Fruit fly (Drosophila melanogaster) Kc167 (cell line): ENCODE results near the gene sip1.

Experiments
- Myc ChIP-seq: fragments of >200 bp; optimal IDR thresholded peaks from 2 replicates; lab custom pipeline; 2017; ENCODE audit warnings: missing external identifiers
- Sin3A ChIP-seq: fragments of >200 bp; optimal IDR thresholded peaks from 2 replicates; lab custom pipeline; 2018; ENCODE audit warnings: missing external identifiers
- h ChIP-seq: fragments of >200 bp; optimal IDR thresholded peaks from 3 replicates; lab custom pipeline; 2018; ENCODE audit warnings: missing external identifiers
- insv ChIP-seq: fragments of >200 bp; optimal IDR thresholded peaks from 3 replicates; lab custom pipeline; 2018; ENCODE audit warnings: missing external identifiers
- psq ChIP-seq: fragments of >200 bp; optimal IDR thresholded peaks from 2 replicates; lab custom pipeline; 2017; ENCODE audit warnings: missing external identifiers
- ttk ChIP-seq: sonication (Bioruptor generic); optimal IDR thresholded peaks from 2 replicates; lab custom pipeline; 2017; ENCODE audit warnings: missing external identifiers

Gene sip1

DNA sequence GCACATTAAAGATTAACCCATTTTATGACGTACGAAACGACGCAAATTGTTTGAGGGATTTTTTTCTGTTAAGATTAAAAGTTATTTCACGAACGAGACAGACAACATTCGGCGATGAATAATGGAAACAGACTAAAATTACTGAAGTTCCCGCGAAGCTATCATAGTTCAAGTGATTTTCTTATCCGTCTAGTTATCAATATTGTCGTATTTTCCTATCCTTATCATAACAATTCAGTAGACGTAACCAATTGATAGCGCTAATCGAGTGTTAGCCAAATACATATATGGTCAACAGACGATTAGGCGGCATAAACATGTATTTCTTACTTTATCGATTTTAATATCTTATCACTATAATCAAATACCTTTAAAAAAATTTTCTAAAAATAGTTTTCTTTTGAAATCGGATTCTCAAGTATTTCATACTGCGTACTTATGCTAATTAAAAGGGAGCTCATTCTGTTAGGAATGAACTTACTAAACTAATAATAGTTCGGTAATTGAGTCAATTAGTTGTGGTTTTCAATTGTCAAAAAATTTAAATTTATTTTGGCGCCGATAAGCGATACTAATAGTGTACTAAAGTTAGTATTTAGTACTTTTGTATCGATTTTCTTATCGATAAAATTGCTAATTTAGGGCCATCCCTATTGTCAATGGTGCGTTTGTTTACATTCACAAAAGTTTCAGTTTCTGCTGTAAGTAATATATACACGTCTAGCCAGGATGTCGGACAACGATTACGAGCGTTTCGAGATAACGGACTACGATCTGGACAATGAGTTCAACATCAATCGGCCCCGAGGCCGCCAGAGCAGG lies at the start of gene sip1, which contains the start of gene CG11149:
Gene sip1 (plus strand): TSS at position 645 of the 822 bp plus-strand sequence.
Gene CG11149 (minus strand): TSS at position 493 of the 822 bp plus-strand sequence.
- TF ChIP-seq Sin3A (no peak), h (lab: Kevin White, UChicago) (no peak), psq (no peak), insv (lab: Kevin White, UChicago) (no peak), Myc (no peak), ttk (lab: Kevin White, UChicago) (no peak)

DNA sequence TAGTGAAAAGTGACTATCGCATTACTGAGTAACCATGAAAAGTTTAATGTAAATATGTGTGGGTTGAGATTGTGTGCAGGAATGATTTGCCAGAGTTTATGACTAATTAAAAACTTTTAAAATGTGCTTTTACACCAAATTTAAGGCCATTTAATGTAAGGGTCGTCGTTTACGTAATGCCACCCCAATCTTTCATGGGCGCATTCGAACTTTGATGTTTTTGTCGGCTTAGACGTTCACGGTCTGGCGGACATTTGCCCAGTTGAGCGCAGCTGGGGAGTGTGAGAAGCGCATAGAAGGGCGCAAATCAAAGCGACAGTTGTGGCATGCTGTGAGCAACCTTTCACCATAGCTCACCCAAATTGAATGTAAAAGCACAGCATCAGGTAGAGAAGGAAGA lies 42.6 kb upstream of the sip1 start, which contains the start of gene CG12511:
Gene CG12511 (plus strand): TSS at position 301 of the 400 bp plus-strand sequence.
- TF ChIP-seq psq (no peak), ttk (lab: Kevin White, UChicago) (no peak), h (lab: Kevin White, UChicago) (no peak), Sin3A (no peak), Myc (no peak), insv (lab: Kevin White, UChicago) (no peak)

DNA sequence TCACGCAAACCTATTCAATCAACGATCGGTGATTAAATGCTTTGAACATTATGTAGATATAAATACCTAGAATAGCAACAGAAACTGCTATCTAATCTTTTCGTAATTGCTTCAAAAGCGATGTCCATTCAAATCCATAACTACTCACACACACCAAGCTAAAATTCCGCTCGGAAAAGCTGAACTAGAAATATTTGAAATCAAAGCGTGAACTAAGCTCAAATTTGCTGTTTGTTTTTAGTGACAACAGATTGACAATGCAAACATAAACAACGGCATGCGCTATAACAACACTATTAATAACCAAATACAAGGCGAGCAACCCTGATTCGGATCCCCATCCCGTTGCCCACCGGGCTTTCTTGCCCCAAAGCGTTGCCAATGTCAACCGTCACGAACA lies 14.8 kb upstream of the sip1 start, which contains the start of gene CG7236:
Gene CG7236 (plus strand): TSS at position 301 of the 400 bp plus-strand sequence.
- TF ChIP-seq Myc (no peak), Sin3A (no peak), ttk (lab: Kevin White, UChicago) (no peak), psq (no peak), h (lab: Kevin White, UChicago) (no peak), insv (lab: Kevin White, UChicago) (no peak)

DNA sequence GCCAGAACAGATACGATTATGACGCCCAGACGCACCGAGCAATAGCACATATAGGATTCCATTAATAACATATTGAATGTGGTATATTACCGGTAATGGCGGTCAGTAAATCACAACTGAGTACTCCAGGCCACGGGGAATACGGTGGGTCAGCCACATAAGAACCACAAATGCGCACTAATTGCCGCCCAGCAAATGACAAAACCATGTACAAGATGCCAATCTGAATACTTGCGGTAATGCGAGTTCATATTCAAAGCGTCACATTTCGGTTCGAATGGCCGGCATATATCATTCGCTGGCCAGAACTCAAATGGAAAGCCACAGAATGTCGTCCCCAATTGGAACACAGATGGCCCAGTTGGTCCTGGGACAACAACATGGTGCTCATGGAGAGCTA lies 4.3 kb upstream of the sip1 start, which contains the start of the genes CG14007 and CG34011:
Gene CG14007 (minus strand): TSS at position 101 of the 400 bp plus-strand sequence.
Gene CG34011 (plus strand): TSS at position 122 of the 400 bp plus-strand sequence.
- TF ChIP-seq Sin3A = no peak
- TF ChIP-seq psq = no peak
- no peak for TF ChIP-seq insv (lab: Kevin White, UChicago)
- TF ChIP-seq h (lab: Kevin White, UChicago) = no peak
- no peak for TF ChIP-seq ttk (lab: Kevin White, UChicago)
- TF ChIP-seq Myc = no peak

DNA sequence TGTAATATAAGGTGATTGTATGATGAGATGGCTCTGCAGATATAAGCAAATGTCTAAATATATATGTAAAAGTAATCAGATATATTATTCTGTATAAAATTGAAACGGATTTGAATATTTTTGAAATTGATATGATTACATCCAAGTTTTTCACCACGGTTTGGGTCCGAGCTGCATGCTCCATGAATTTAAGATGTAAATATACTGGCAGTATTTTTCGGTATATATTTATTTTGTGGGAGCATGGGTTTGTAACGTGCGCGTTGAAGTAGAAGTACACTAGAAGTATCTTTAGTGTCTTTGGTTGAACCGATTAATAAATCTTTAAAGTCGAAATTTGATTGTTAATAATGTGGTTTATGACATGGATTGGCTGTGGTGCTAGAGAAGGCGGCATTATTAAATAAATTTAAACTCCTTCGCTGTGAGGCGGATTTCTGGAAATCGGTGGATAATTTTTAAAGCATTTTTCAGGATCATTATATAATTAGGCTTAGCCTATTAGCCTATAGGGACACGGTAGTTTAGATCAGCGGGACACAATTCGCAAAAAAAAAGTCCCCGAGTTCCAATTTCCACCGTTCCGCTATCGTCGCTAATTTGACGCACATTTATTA lies 3.1 kb downstream of the sip1 start:
- TF ChIP-seq h (lab: Kevin White, UChicago) (no peak), Sin3A (no peak), psq (no peak), ttk (lab: Kevin White, UChicago) (no peak), Myc (no peak), insv (lab: Kevin White, UChicago) (no peak)

DNA sequence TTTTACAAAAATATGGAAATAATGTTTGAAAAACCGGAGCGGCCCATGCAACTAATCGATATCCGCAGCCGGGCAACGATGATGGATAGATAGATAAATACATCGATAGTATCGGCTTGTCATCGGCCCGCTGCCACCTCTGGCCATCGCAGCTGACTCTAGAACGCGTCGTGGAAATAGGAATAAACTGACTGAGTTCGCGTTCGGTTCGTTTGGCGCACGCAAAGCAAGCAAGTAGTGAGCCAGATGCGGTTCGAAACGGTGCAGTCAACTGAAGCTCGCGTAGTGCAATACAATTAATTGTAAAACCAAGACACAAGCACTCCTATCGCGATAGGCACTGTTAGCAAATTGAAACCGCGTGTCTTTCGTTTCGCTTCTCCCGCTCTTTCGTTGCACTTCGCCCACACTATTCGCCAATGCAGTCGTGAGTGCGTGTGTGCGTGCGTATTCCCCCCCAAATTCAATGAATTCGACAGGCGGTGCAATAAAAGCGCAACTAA lies 3.7 kb downstream of the sip1 start, which contains the start of gene CG11030:
Gene CG11030 (plus strand): TSS at position 136 of the 503 bp plus-strand sequence.
- TF ChIP-seq psq (no peak), insv (lab: Kevin White, UChicago) (no peak), h (lab: Kevin White, UChicago) (no peak), ttk (lab: Kevin White, UChicago) (no peak), Myc (no peak), Sin3A (no peak)

DNA sequence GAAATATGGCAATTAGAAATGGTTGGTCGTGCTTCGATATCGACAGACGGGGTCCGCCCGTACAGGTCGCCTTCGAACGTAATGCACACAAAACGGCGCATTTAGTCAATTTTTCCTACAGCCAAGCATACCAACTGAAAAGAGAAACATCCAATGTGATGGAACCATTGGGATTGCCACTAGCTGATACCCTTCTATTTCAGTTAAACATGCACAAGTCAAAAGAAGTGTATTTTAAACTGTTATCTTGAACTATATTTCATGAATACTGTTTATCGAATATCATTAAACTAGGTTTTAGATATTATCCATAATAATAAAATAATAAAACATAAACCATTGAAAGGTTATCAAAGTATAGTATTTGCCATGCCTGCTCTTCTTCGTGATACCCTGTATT lies 5.2 kb downstream of the sip1 start:
- TF ChIP-seq psq (no peak), Sin3A (no peak), Myc (no peak), ttk (lab: Kevin White, UChicago) (no peak), h (lab: Kevin White, UChicago) (no peak), insv (lab: Kevin White, UChicago) (no peak)

DNA sequence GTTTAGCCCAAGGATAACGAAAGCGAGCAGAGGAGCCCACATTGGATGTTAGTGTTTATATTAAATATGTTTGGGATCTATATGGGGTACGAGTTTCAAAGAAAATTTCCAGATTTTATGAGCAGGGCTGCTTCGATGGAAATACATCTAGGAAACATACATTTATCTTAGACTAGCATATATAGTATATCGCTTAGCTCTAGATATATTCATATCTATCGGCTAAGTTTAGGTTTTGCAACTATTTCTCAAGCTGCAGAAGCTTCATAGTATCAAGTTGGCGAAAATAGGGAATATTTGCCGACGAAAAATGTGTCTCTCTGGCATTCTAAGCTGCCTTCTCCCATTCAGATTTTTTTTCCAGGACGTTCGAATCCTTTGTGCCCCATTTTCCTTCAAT lies 7.9 kb downstream of the sip1 start, which contains the start of gene CG14006:
Gene CG14006 (minus strand): TSS at position 101 of the 400 bp plus-strand sequence.
- TF ChIP-seq h (lab: Kevin White, UChicago) (no peak), insv (lab: Kevin White, UChicago) (no peak), psq (no peak), Sin3A (no peak), Myc (no peak), ttk (lab: Kevin White, UChicago) (no peak)

DNA sequence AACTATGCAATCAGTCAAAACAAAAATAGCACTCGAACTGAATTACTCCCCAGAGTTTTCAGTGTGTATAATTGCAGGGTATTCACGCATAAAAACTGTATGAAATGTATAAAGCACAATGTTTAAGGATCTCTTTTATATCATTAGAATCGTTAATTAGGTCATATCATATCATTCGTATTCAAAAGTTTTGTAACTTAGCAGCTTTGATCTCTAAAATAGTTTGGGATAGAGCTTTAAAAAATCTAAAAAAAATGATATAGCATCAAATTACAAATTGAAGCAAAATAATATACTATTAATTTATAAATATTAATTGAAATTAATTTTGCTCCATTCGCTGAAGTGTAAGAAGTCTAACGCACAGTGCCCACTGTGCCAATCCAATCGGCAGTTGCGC lies 9.6 kb downstream of the sip1 start:
- TF ChIP-seq Sin3A (no peak), ttk (lab: Kevin White, UChicago) (no peak), insv (lab: Kevin White, UChicago) (no peak), psq (no peak), h (lab: Kevin White, UChicago) (no peak), Myc (no peak)

DNA sequence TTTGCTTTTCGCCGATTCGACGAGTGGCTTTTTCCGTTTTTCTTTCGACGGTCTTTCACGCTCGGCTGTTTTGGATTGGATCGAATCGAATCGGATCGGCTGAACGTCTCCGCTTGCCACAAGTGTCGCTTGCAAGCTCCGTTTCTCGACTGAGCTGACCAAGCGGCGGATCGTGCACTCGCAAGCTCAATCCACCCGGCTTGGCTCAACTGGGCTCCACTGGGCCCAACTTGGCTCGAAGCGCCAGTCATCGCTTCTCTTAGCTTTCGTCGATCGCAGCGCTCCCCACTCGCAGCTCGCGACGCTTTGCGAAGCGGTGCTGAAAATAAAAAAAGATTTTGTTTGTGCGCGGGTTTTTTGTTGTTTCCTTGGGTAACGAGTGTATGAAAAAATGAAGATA lies 19.9 kb downstream of the sip1 start:
- TF ChIP-seq psq (no peak), insv (lab: Kevin White, UChicago) (no peak), Myc (no peak), Sin3A (no peak), h (lab: Kevin White, UChicago) (no peak), ttk (lab: Kevin White, UChicago) (no peak)

DNA sequence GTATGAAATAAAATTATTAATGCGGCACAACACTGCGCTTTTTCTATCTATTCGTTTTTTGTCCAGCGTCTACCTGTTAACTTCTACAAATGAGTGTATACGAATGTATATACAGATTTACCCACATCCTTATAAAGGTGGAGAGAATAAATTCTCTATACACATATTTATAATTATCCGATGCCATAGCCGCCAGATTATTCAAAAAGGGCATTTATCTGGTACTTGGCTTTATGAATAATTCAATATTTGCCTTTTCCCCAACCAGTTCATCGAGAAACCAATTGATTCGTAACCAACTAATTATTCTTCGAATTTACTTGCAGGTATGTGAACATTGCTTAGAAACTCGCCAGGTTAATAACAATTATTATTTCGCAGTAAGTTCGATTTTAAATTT lies 20.3 kb downstream of the sip1 start, which contains the start of gene CG11147:
Gene CG11147 (minus strand): TSS at position 101 of the 400 bp plus-strand sequence.
- TF ChIP-seq h (lab: Kevin White, UChicago) (no peak), Sin3A (no peak), insv (lab: Kevin White, UChicago) (no peak), ttk (lab: Kevin White, UChicago) (no peak), Myc (no peak), psq (no peak)

DNA sequence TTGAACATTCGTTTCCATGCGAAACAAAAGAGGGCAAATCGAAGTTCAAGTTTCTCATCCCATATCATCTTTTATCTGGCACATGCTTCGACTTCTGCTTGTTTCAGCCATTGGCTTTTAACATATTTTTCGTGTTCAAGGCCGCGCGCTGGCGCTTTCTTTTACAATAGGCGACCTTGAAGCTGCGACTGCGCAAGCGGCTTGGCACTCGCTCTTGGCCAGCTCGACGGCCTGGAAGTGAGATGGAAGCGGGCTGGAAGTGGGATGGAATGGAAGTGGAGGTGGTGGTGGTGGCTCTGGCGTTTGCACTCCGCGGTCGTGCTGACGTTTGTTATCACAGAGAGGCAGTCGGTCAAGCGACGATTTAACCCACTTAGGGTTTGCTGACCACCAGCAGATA lies 21.6 kb downstream of the sip1 start:
- TF ChIP-seq insv (lab: Kevin White, UChicago) (no peak), Sin3A (no peak), psq (no peak), h (lab: Kevin White, UChicago) (no peak), Myc (no peak), ttk (lab: Kevin White, UChicago) (no peak)
